Worm (Caenorhabditis elegans) whole organism, mixed stage, embryonic: ENCODE measurements around the gene sru-1.

ENCODE experiments used
- M03D4.4 ChIP-seq: sonication (generic microtip); optimal IDR thresholded peaks from 2 replicates; lab custom pipeline; 2017; ENCODE audit warnings: mild to moderate bottlenecking, missing genetic modification characterization, missing compliant biosample characterization
- bed-3 ChIP-seq: fragments of 200-800 bp; sonication (Bioruptor generic); optimal IDR thresholded peaks from 3 replicates; lab custom pipeline; 2018; ENCODE audit warnings: mild to moderate bottlenecking, missing genetic modification characterization, moderate library complexity, missing compliant biosample characterization
- blmp-1 ChIP-seq: fragments of 150-350 bp; optimal IDR thresholded peaks from 2 replicates; lab custom pipeline; 2014; ENCODE audit warnings: missing biosample characterization, missing genetic modification characterization
- ceh-39 ChIP-seq: fragments of 150-350 bp; optimal IDR thresholded peaks from 2 replicates; lab custom pipeline; 2014; ENCODE audit warnings: missing biosample characterization, missing genetic modification characterization
- ceh-43 ChIP-seq: fragments of 200-800 bp; sonication (Bioruptor generic); optimal IDR thresholded peaks from 2 replicates; lab custom pipeline; 2018; ENCODE audit warnings: mild to moderate bottlenecking, missing genetic modification characterization, moderate library complexity, missing compliant biosample characterization
- ceh-83 ChIP-seq: fragments of 200-800 bp; sonication (Bioruptor generic); optimal IDR thresholded peaks from 2 replicates; lab custom pipeline; 2018; ENCODE audit warnings: mild to moderate bottlenecking, missing genetic modification characterization, missing compliant biosample characterization
- ces-1 ChIP-seq: fragments of 150-350 bp; optimal IDR thresholded peaks from 2 replicates; lab custom pipeline; 2014; ENCODE audit warnings: missing biosample characterization, missing genetic modification reagents, missing genetic modification characterization
- cnd-1 ChIP-seq: fragments of 200-800 bp; sonication (Bioruptor generic); optimal IDR thresholded peaks from 2 replicates; lab custom pipeline; 2018; ENCODE audit warnings: mild to moderate bottlenecking, missing genetic modification characterization, missing compliant biosample characterization
- drap-1 ChIP-seq: fragments of 200-800 bp; sonication (Bioruptor generic); optimal IDR thresholded peaks from 3 replicates; lab custom pipeline; 2018; ENCODE audit warnings: mild to moderate bottlenecking, missing genetic modification characterization, missing compliant biosample characterization
- elt-1 ChIP-seq: sonication (generic microtip); optimal IDR thresholded peaks from 2 replicates; lab custom pipeline; 2017; ENCODE audit warnings: missing genetic modification characterization, mild to moderate bottlenecking, missing compliant biosample characterization, antibody characterized with exemption, moderate library complexity, borderline replicate concordance; ENCODE audit not compliant: insufficient read depth
- flh-1 ChIP-seq: fragments of 200-800 bp; sonication (Bioruptor generic); optimal IDR thresholded peaks from 2 replicates; lab custom pipeline; 2018; ENCODE audit warnings: mild to moderate bottlenecking, missing genetic modification characterization, moderate library complexity, missing compliant biosample characterization
- ham-2 ChIP-seq: fragments of 200-800 bp; sonication (Bioruptor generic); optimal IDR thresholded peaks from 2 replicates; lab custom pipeline; 2018; ENCODE audit warnings: mild to moderate bottlenecking, missing genetic modification characterization, missing compliant biosample characterization
- hlh-1 ChIP-seq: fragments of 150-350 bp; optimal IDR thresholded peaks from 2 replicates; lab custom pipeline; 2014; ENCODE audit warnings: missing biosample characterization, missing genetic modification reagents, missing genetic modification characterization
- lin-32 ChIP-seq: fragments of 200-800 bp; sonication (Bioruptor generic); optimal IDR thresholded peaks from 2 replicates; lab custom pipeline; 2018; ENCODE audit warnings: mild to moderate bottlenecking, missing genetic modification characterization, missing compliant biosample characterization
- lsy-2 ChIP-seq: fragments of 150-350 bp; optimal IDR thresholded peaks from 2 replicates; lab custom pipeline; 2014; ENCODE audit warnings: missing biosample characterization, missing genetic modification characterization
- mab-5 ChIP-seq: fragments of 150-350 bp; optimal IDR thresholded peaks from 2 replicates; lab custom pipeline; 2014; ENCODE audit warnings: missing biosample characterization, missing genetic modification characterization
- mep-1 ChIP-seq: fragments of 150-350 bp; optimal IDR thresholded peaks from 2 replicates; lab custom pipeline; 2017; ENCODE audit warnings: missing biosample characterization, missing genetic modification reagents, missing genetic modification characterization, inconsistent platforms
- mls-2 ChIP-seq: sonication (generic microtip); optimal IDR thresholded peaks from 2 replicates; lab custom pipeline; 2016; ENCODE audit warnings: mild to moderate bottlenecking, missing genetic modification characterization, moderate library complexity, missing compliant biosample characterization
- nhr-12 ChIP-seq: fragments of 150-350 bp; optimal IDR thresholded peaks from 2 replicates; lab custom pipeline; 2014; ENCODE audit warnings: missing biosample characterization, missing genetic modification characterization
- nhr-2 ChIP-seq: fragments of 150-350 bp; optimal IDR thresholded peaks from 2 replicates; lab custom pipeline; 2014; ENCODE audit warnings: missing biosample characterization, missing genetic modification characterization
- nhr-237 ChIP-seq: fragments of 150-350 bp; optimal IDR thresholded peaks from 2 replicates; lab custom pipeline; 2014; ENCODE audit warnings: missing biosample characterization, missing genetic modification characterization
- nhr-28 ChIP-seq: fragments of 150-350 bp; optimal IDR thresholded peaks from 2 replicates; lab custom pipeline; 2014; ENCODE audit warnings: missing biosample characterization, missing genetic modification characterization
- nhr-76 ChIP-seq: sonication (generic microtip); optimal IDR thresholded peaks from 2 replicates; lab custom pipeline; 2017; ENCODE audit warnings: missing biosample characterization, missing genetic modification characterization
- pha-4 ChIP-seq: fragments of 150-350 bp; optimal IDR thresholded peaks from 2 replicates; lab custom pipeline; 2018; ENCODE audit warnings: missing biosample characterization, missing genetic modification reagents, missing genetic modification characterization
- sem-2 ChIP-seq: fragments of 200-800 bp; sonication (Bioruptor generic); optimal IDR thresholded peaks from 2 replicates; lab custom pipeline; 2018; ENCODE audit warnings: mild to moderate bottlenecking, missing genetic modification characterization, missing compliant biosample characterization
- snpc-4 ChIP-seq: fragments of 150-350 bp; optimal IDR thresholded peaks from 2 replicates; lab custom pipeline; 2014; ENCODE audit warnings: missing biosample characterization, missing genetic modification characterization
- sptf-1 ChIP-seq: sonication (generic microtip); optimal IDR thresholded peaks from 2 replicates; lab custom pipeline; 2017; ENCODE audit warnings: mild to moderate bottlenecking, missing genetic modification characterization, moderate library complexity, missing compliant biosample characterization
- unc-120 ChIP-seq: sonication (generic microtip); optimal IDR thresholded peaks from 2 replicates; lab custom pipeline; 2017; ENCODE audit warnings: missing genetic modification characterization, missing compliant biosample characterization; ENCODE audit not compliant: poor library complexity, severe bottlenecking
- unc-62 ChIP-seq: fragments of 150-350 bp; optimal IDR thresholded peaks from 2 replicates; lab custom pipeline; 2014; ENCODE audit warnings: missing biosample characterization, missing genetic modification reagents, missing genetic modification characterization
- zip-8 ChIP-seq: fragments of 150-350 bp; optimal IDR thresholded peaks from 2 replicates; lab custom pipeline; 2014; ENCODE audit warnings: missing biosample characterization, missing genetic modification characterization
- ztf-11 ChIP-seq: fragments of 150-350 bp; optimal IDR thresholded peaks from 2 replicates; lab custom pipeline; 2014; ENCODE audit warnings: missing biosample characterization, missing genetic modification characterization

Gene sru-1

DNA sequence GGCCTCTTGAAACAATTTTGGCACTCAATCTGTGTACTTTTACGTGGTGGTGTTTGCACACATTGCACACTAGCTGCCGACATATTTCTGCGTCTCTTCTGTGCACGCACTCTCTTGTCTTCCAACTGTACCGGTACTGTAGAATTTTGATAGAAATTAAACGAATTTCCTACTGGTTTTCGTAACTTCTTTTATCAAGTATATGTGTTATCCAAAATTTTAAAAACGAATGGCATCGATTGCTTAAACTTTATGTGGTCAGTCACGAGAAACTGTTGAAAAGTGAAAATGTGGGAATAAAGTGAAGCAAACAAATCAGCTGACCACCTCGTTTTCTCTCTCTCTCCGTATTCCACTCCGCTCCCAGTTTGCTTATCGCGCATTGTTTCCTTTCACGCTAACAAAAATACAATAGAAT, 25.0 kb downstream of the sru-1 start:
- no peak for TF ChIP-seq snpc-4 (tag; lab: Kevin White, UChicago)
- TF ChIP-seq ztf-11 (tag; lab: Kevin White, UChicago): no peak
- TF ChIP-seq drap-1: no peak
- TF ChIP-seq lsy-2 (tag; lab: Kevin White, UChicago): peak; percentile 32
- TF ChIP-seq cnd-1 (tag; lab: Kevin White, UChicago): no peak
- TF ChIP-seq nhr-12: no peak
- TF ChIP-seq ceh-83 (GFP tag; lab: Kevin White, UChicago): no peak
- TF ChIP-seq ces-1 (GFP tag; lab: Kevin White, UChicago): peak; percentile 41
- no peak for TF ChIP-seq sptf-1 (tag; lab: Kevin White, UChicago)
- TF ChIP-seq nhr-28: no peak
- TF ChIP-seq M03D4.4: no peak
- no peak for TF ChIP-seq pha-4 (tag; lab: Kevin White, UChicago)
- no peak for TF ChIP-seq mls-2 (tag; lab: Kevin White, UChicago)
- no peak for TF ChIP-seq zip-8
- TF ChIP-seq ham-2 (GFP tag; lab: Kevin White, UChicago): peak; percentile 67
- no peak for TF ChIP-seq nhr-2 (tag; lab: Kevin White, UChicago)
- TF ChIP-seq blmp-1 (tag; lab: Kevin White, UChicago): peak; percentile 51
- TF ChIP-seq, all 35 proteins: peak for 4

ce11 chrIV:9514132-9514531, 25.7 kb downstream of the sru-1 start:
- TF ChIP-seq snpc-4 (tag; lab: Kevin White, UChicago): no peak
- TF ChIP-seq nhr-76: no peak
- TF ChIP-seq lin-32 (GFP tag; lab: Kevin White, UChicago): no peak
- no peak for TF ChIP-seq bed-3 (GFP tag; lab: Kevin White, UChicago)
- no peak for TF ChIP-seq unc-62 (GFP tag; lab: Kevin White, UChicago)
- TF ChIP-seq ceh-39 (tag; lab: Kevin White, UChicago): no peak
- TF ChIP-seq blmp-1 (tag; lab: Kevin White, UChicago): no peak
- no peak for TF ChIP-seq sem-2 (GFP tag; lab: Kevin White, UChicago)
- TF ChIP-seq nhr-28: no peak
- no peak for TF ChIP-seq nhr-237 (tag; lab: Kevin White, UChicago)
- TF ChIP-seq nhr-12: no peak

DNA sequence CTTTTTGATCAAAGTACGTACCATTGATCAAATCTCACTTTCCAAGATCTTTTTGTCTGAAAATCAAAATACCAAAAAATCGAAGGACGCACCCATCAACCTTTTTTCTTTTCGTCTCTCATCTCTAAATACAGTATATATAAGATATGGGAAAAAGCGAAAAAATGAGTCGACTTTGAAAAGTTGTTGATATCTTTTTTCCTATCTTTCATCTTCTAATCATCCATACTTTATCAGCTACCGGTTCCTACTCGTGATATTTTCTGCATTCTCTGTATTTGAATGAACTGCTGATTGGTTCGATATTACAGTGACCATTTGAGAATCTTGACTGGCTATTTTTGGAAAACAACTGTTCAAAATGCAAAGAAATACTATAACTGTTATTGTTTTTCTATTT, 28.4 kb downstream of the sru-1 start, which contains the start of gene C33A12.19:
Gene C33A12.19, plus strand, starts transcription at position 169 of the 400 bp plus-strand sequence.
- no peak for TF ChIP-seq bed-3 (GFP tag; lab: Kevin White, UChicago)
- TF ChIP-seq nhr-237 (tag; lab: Kevin White, UChicago): no peak
- TF ChIP-seq unc-62 (GFP tag; lab: Kevin White, UChicago): no peak

DNA sequence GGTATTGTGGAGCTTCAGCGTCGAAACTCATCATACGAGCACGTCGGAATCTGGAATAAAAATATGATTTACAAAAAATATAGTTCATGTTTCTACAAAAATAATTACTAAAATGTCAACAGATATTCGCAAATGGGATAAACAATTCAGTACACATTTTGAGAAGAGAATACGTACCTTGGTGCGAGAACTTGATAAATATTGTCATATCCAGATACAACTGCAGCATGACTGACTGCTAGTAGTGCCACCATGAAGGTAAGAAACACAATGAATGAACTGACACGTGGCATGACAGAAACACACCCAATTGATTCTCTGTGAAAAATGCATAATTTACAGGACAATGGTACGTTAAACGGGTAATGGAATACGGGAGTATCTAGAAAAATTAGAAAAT, 30.2 kb downstream of the sru-1 start, which contains the start of gene nlp-35:
Gene nlp-35, minus strand, starts transcription at position 319 of the 400 bp plus-strand sequence.
- TF ChIP-seq mls-2 (tag; lab: Kevin White, UChicago): no peak
- TF ChIP-seq blmp-1 (tag; lab: Kevin White, UChicago): no peak
- TF ChIP-seq unc-62 (GFP tag; lab: Kevin White, UChicago): no peak
- TF ChIP-seq elt-1 (tag; lab: Kevin White, UChicago): no peak
- TF ChIP-seq mab-5 (tag; lab: Kevin White, UChicago): no peak
- no peak for TF ChIP-seq lsy-2 (tag; lab: Kevin White, UChicago)
- no peak for TF ChIP-seq ces-1 (GFP tag; lab: Kevin White, UChicago)
- no peak for TF ChIP-seq flh-1 (GFP tag; lab: Kevin White, UChicago)
- no peak for TF ChIP-seq ceh-83 (GFP tag; lab: Kevin White, UChicago)
- TF ChIP-seq ceh-43: no peak
- no peak for TF ChIP-seq nhr-237 (tag; lab: Kevin White, UChicago)
- TF ChIP-seq lin-32 (GFP tag; lab: Kevin White, UChicago): no peak
- TF ChIP-seq unc-120 (tag; lab: Kevin White, UChicago): no peak
- TF ChIP-seq hlh-1 (tag; lab: Kevin White, UChicago): no peak
- no peak for TF ChIP-seq drap-1
- no peak for TF ChIP-seq pha-4 (tag; lab: Kevin White, UChicago)
- TF ChIP-seq ztf-11 (tag; lab: Kevin White, UChicago): no peak
- TF ChIP-seq nhr-76: no peak
- no peak for TF ChIP-seq ham-2 (GFP tag; lab: Kevin White, UChicago)
- TF ChIP-seq ceh-39 (tag; lab: Kevin White, UChicago): no peak

DNA sequence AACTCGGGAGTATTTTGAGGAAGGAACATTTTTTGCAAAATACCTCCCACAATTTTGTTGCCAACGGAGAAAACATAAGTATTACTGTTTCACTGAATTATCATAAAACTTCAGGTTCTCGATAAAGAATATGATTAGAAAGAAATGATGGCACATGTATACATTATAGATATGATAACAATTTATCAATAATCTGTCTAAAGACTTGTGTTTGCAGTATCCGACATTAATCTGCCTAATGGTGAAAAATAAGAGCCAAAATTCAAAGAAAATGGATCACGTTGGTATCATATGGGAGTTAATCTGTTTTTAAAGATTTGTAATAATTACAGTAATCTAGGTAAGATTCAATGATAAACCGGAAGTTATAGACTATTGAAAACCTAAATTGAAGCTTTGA, 32.2 kb downstream of the sru-1 start:
- no peak for TF ChIP-seq flh-1 (GFP tag; lab: Kevin White, UChicago)
- TF ChIP-seq M03D4.4: no peak
- no peak for TF ChIP-seq drap-1
- TF ChIP-seq nhr-237 (tag; lab: Kevin White, UChicago): no peak
- TF ChIP-seq sptf-1 (tag; lab: Kevin White, UChicago): no peak
- no peak for TF ChIP-seq mep-1 (tag; lab: Kevin White, UChicago)
- TF ChIP-seq nhr-12: no peak
